Fruit fly (Drosophila melanogaster): ENCODE data around the gene Dad1.

dm6 chr2L:8333624-8334023 is 50.3 kb downstream of the Dad1 start:
- TF ChIP-seq kay (GFP tag; ENCODE audit: borderline replicate concordance) = no peak
- TF ChIP-seq CG7045 (GFP tag; optimal IDR thresholded peaks at IDR 0.05) = no peak
- TF ChIP-seq Crg-1 (GFP tag; optimal IDR thresholded peaks at IDR 0.05) = no peak
- no peak for TF ChIP-seq CG5204 (GFP tag; optimal IDR thresholded peaks at IDR 0.05)
- TF ChIP-seq CG12768 (GFP tag; optimal IDR thresholded peaks at IDR 0.05) = no peak
- TF ChIP-seq CG1620 (GFP tag; optimal IDR thresholded peaks at IDR 0.05) = no peak
- no peak for TF ChIP-seq CG11617 (GFP tag; optimal IDR thresholded peaks at IDR 0.05)
- no peak for TF ChIP-seq cnc (optimal IDR thresholded peaks at IDR 0.05)
- no peak for TF ChIP-seq Mnt (GFP tag; optimal IDR thresholded peaks at IDR 0.05)
- no peak for TF ChIP-seq CG14711 (tag; optimal IDR thresholded peaks at IDR 0.05)
- no peak for TF ChIP-seq pad (GFP tag; optimal IDR thresholded peaks at IDR 0.05)
